Fruit fly (Drosophila melanogaster) whole organism, embryonic: ENCODE measurements around the gene CG43165.

Experiments
- Adf1 ChIP-seq: fragments of 200-800 bp; sonication (Bioruptor generic); IDR thresholded peaks from 2 replicates; pipeline ENCODE4 v1.3.6; 2022; ENCODE audit warnings: missing biosample characterization, missing genetic modification characterization
- Atf6 ChIP-seq: fragments of 200-800 bp; sonication (Bioruptor generic); IDR thresholded peaks from 2 replicates; pipeline ENCODE4 v1.3.6; 2022; ENCODE audit warnings: missing biosample characterization, missing genetic modification characterization
- CG10543 ChIP-seq: fragments of 200-800 bp; sonication (Bioruptor generic); optimal IDR thresholded peaks from 3 replicates; lab custom pipeline; 2017; ENCODE audit warnings: missing biosample characterization, mild to moderate bottlenecking, missing genetic modification characterization, moderate library complexity
- CG11504 ChIP-seq: fragments of 200-800 bp; sonication (Bioruptor generic); optimal IDR thresholded peaks from 3 replicates; lab custom pipeline; 2019; ENCODE audit warnings: missing biosample characterization, mild to moderate bottlenecking, missing genetic modification characterization, moderate library complexity
- CG11695 ChIP-seq: fragments of 200-800 bp; sonication (Bioruptor generic); IDR thresholded peaks from 3 replicates; pipeline ENCODE4 v1.3.6; 2022; ENCODE audit warnings: missing biosample characterization, missing genetic modification characterization
- CG12769 ChIP-seq: fragments of 200-800 bp; sonication (Bioruptor generic); optimal IDR thresholded peaks from 2 replicates; lab custom pipeline; 2019; ENCODE audit warnings: missing biosample characterization, mild to moderate bottlenecking, missing genetic modification characterization, moderate library complexity
- CG14050 ChIP-seq: fragments of 200-800 bp; sonication (Bioruptor generic); IDR thresholded peaks from 3 replicates; pipeline ENCODE4 v1.3.6; 2022; ENCODE audit warnings: missing biosample characterization, missing genetic modification characterization
- CG15514 ChIP-seq: fragments of 200-800 bp; sonication (Bioruptor generic); optimal IDR thresholded peaks from 3 replicates; lab custom pipeline; 2017; ENCODE audit warnings: missing biosample characterization, missing genetic modification characterization, mild to moderate bottlenecking, moderate library complexity, missing genetic modification reagents
- CG2120 ChIP-seq: fragments of 200-800 bp; sonication (Bioruptor generic); optimal IDR thresholded peaks from 3 replicates; lab custom pipeline; 2016; ENCODE audit warnings: missing biosample characterization, missing genetic modification characterization
- CG2678 ChIP-seq: fragments of 200-800 bp; sonication (Bioruptor generic); optimal IDR thresholded peaks from 3 replicates; lab custom pipeline; 2019; ENCODE audit warnings: missing biosample characterization, mild to moderate bottlenecking, missing genetic modification characterization, moderate library complexity
- CG31365 ChIP-seq: fragments of 200-800 bp; sonication (Bioruptor generic); optimal IDR thresholded peaks from 2 replicates; lab custom pipeline; 2018; ENCODE audit warnings: missing biosample characterization, mild to moderate bottlenecking, missing genetic modification characterization
- CG34376 ChIP-seq: fragments of 200-800 bp; sonication (Bioruptor generic); optimal IDR thresholded peaks from 2 replicates; lab custom pipeline; 2018; ENCODE audit warnings: missing biosample characterization, mild to moderate bottlenecking, missing genetic modification characterization
- CG8388 ChIP-seq: fragments of 200-800 bp; sonication (Bioruptor generic); optimal IDR thresholded peaks from 2 replicates; lab custom pipeline; 2019; ENCODE audit warnings: missing biosample characterization, mild to moderate bottlenecking, missing genetic modification characterization, moderate library complexity
- Deaf1 ChIP-seq: fragments of 200-800 bp; optimal IDR thresholded peaks from 3 replicates; lab custom pipeline; 2019; ENCODE audit warnings: missing biosample characterization, mild to moderate bottlenecking, missing genetic modification characterization, moderate library complexity
- Dll ChIP-seq: fragments of 200-800 bp; sonication (Bioruptor generic); IDR thresholded peaks from 4 replicates; pipeline ENCODE4 v1.3.6; 2022; ENCODE audit warnings: missing biosample characterization, missing genetic modification characterization; ENCODE audit not compliant: partially characterized antibody
- Drgx ChIP-seq: fragments of 200-800 bp; sonication (Bioruptor generic); IDR thresholded peaks from 2 replicates; pipeline ENCODE4 v1.3.6; 2022; ENCODE audit warnings: missing biosample characterization, missing genetic modification characterization
- Hmx ChIP-seq: fragments of 200-800 bp; sonication (Bioruptor generic); optimal IDR thresholded peaks from 2 replicates; lab custom pipeline; 2016; ENCODE audit warnings: missing biosample characterization, missing genetic modification characterization
- Hr51 ChIP-seq, 2 experiments: fragments of 200-800 bp; sonication (Bioruptor generic); optimal IDR thresholded peaks; 2 replicates in 1 of 2; 3 replicates in 1 of 2; lab custom pipeline; 2016 to 2018; ENCODE audit warnings: missing biosample characterization in 2 of 2, missing genetic modification characterization in 2 of 2, mild to moderate bottlenecking in 1 of 2, moderate library complexity in 1 of 2
- Max ChIP-seq: fragments of 200-800 bp; sonication (Bioruptor generic); optimal IDR thresholded peaks from 2 replicates; lab custom pipeline; 2016; ENCODE audit warnings: missing biosample characterization, mild to moderate bottlenecking, missing genetic modification characterization
- Med ChIP-seq: fragments of 200-800 bp; sonication (Bioruptor generic); peaks from one replicate; lab custom pipeline; 2016; ENCODE audit warnings: missing biosample characterization, missing genetic modification characterization, mild to moderate bottlenecking, inconsistent platforms, moderate library complexity
- Mrtf ChIP-seq: fragments of 200-800 bp; sonication (Bioruptor generic); IDR thresholded peaks from 3 replicates; pipeline ENCODE4 v1.3.6; 2022; ENCODE audit warnings: missing biosample characterization, missing genetic modification characterization
- Ptx1 ChIP-seq: fragments of 200-800 bp; sonication (Bioruptor generic); IDR thresholded peaks from 2 replicates; pipeline ENCODE4 v1.3.6; 2022; ENCODE audit warnings: missing biosample characterization, missing genetic modification characterization
- Ravus ChIP-seq: fragments of 200-800 bp; sonication (Bioruptor generic); IDR thresholded peaks from 2 replicates; pipeline ENCODE4 v1.3.6; 2022; ENCODE audit warnings: missing biosample characterization, missing genetic modification characterization
- Rfx ChIP-seq: fragments of 200-800 bp; sonication (Bioruptor generic); IDR thresholded peaks from 2 replicates; pipeline ENCODE4 v1.3.6; 2022; ENCODE audit warnings: missing biosample characterization, missing genetic modification characterization
- Xrp1 ChIP-seq: fragments of 200-800 bp; sonication (Bioruptor generic); IDR thresholded peaks from 2 replicates; pipeline ENCODE4 v1.3.6; 2022; ENCODE audit warnings: missing biosample characterization, missing genetic modification characterization
- al ChIP-seq: fragments of 200-800 bp; sonication (Bioruptor generic); IDR thresholded peaks from 2 replicates; pipeline ENCODE4 v1.3.6; 2022; ENCODE audit warnings: missing biosample characterization, missing genetic modification characterization
- corto ChIP-seq: fragments of 200-800 bp; sonication (Bioruptor generic); optimal IDR thresholded peaks from 2 replicates; lab custom pipeline; 2016; ENCODE audit warnings: missing biosample characterization, mild to moderate bottlenecking, missing genetic modification characterization, moderate library complexity
- cwo ChIP-seq: fragments of 200-800 bp; sonication (Bioruptor generic); optimal IDR thresholded peaks from 3 replicates; lab custom pipeline; 2017; ENCODE audit warnings: missing biosample characterization, missing genetic modification characterization, mild to moderate bottlenecking, moderate library complexity, missing genetic modification reagents
- fd3F ChIP-seq: fragments of 200-800 bp; sonication (Bioruptor generic); optimal IDR thresholded peaks from 2 replicates; lab custom pipeline; 2018; ENCODE audit warnings: missing biosample characterization, mild to moderate bottlenecking, missing genetic modification characterization, moderate library complexity
- ind ChIP-seq: fragments of 200-800 bp; sonication (Bioruptor generic); optimal IDR thresholded peaks from 3 replicates; lab custom pipeline; 2016; ENCODE audit warnings: missing biosample characterization, missing genetic modification characterization
- lilli ChIP-seq: fragments of 200-800 bp; sonication (Bioruptor generic); optimal IDR thresholded peaks from 3 replicates; lab custom pipeline; 2016; ENCODE audit warnings: missing biosample characterization, missing genetic modification characterization
- lmd ChIP-seq: fragments of 200-800 bp; sonication (Bioruptor generic); IDR thresholded peaks from 2 replicates; pipeline ENCODE4 v1.3.6; 2022; ENCODE audit warnings: missing biosample characterization, missing genetic modification characterization
- lola ChIP-seq, 3 experiments: fragments of >200 bp in 2 of 3; fragments of 200-800 bp in 1 of 3; sonication (Bioruptor generic) in 1 of 3; optimal IDR thresholded peaks; 2 replicates each; lab custom pipeline; 2017 to 2019; ENCODE audit warnings: missing biosample characterization in 3 of 3, missing genetic modification characterization in 3 of 3, mild to moderate bottlenecking in 1 of 3, moderate library complexity in 1 of 3
- maf-S ChIP-seq: fragments of 200-800 bp; sonication (Bioruptor generic); optimal IDR thresholded peaks from 2 replicates; lab custom pipeline; 2016; ENCODE audit warnings: missing biosample characterization, missing genetic modification characterization
- mirr ChIP-seq: fragments of 200-800 bp; sonication (Bioruptor generic); optimal IDR thresholded peaks from 3 replicates; lab custom pipeline; 2018; ENCODE audit warnings: missing biosample characterization, mild to moderate bottlenecking, missing genetic modification characterization
- nerfin-2 ChIP-seq: fragments of 200-800 bp; sonication (Bioruptor generic); IDR thresholded peaks from 2 replicates; pipeline ENCODE4 v1.3.6; 2022; ENCODE audit warnings: missing biosample characterization, missing genetic modification characterization; ENCODE audit not compliant: partially characterized antibody
- nom ChIP-seq: fragments of 200-800 bp; sonication (Bioruptor generic); optimal IDR thresholded peaks from 2 replicates; lab custom pipeline; 2017; ENCODE audit warnings: missing biosample characterization, missing genetic modification characterization, mild to moderate bottlenecking, moderate library complexity, missing genetic modification reagents
- oc ChIP-seq: fragments of 200-800 bp; sonication (Bioruptor generic); optimal IDR thresholded peaks from 2 replicates; lab custom pipeline; 2018; ENCODE audit warnings: missing biosample characterization, mild to moderate bottlenecking, missing genetic modification characterization, moderate library complexity
- prd ChIP-seq, 3 experiments: fragments of >200 bp in 2 of 3; fragments of 200-800 bp in 1 of 3; sonication (Bioruptor generic) in 1 of 3; optimal IDR thresholded peaks in 2 of 3; IDR thresholded peaks in 1 of 3; 2 replicates in 2 of 3; 3 replicates in 1 of 3; pipeline versions ENCODE4 v1.3.6 to Lab custom; 2017 to 2022; ENCODE audit warnings: missing biosample characterization in 1 of 3, missing genetic modification characterization in 1 of 3
- row ChIP-seq: fragments of 200-800 bp; sonication (Bioruptor generic); IDR thresholded peaks from 3 replicates; pipeline ENCODE4 v1.3.6; 2022; ENCODE audit warnings: missing biosample characterization, missing genetic modification characterization
- slbo ChIP-seq: fragments of 200-800 bp; sonication (Bioruptor generic); IDR thresholded peaks from 2 replicates; pipeline ENCODE4 v1.3.6; 2022; ENCODE audit warnings: missing biosample characterization, missing genetic modification characterization
- sob ChIP-seq: fragments of 200-800 bp; sonication (Bioruptor generic); IDR thresholded peaks from 2 replicates; pipeline ENCODE4 v1.3.6; 2022; ENCODE audit warnings: missing biosample characterization, missing genetic modification characterization
- sug ChIP-seq: fragments of 200-800 bp; optimal IDR thresholded peaks from 2 replicates; lab custom pipeline; 2019; ENCODE audit warnings: missing biosample characterization, mild to moderate bottlenecking, missing genetic modification characterization, moderate library complexity
- tio ChIP-seq: fragments of 200-800 bp; sonication (Bioruptor generic); optimal IDR thresholded peaks from 2 replicates; lab custom pipeline; 2017; ENCODE audit warnings: missing biosample characterization, missing genetic modification characterization, inconsistent platforms
- vnd ChIP-seq: fragments of 200-800 bp; sonication (Bioruptor generic); IDR thresholded peaks from 3 replicates; pipeline ENCODE4 v1.3.6; 2022; ENCODE audit warnings: missing biosample characterization, missing genetic modification characterization; ENCODE audit not compliant: partially characterized antibody
- wor ChIP-seq: fragments of 200-800 bp; sonication (Bioruptor generic); IDR thresholded peaks from 2 replicates; pipeline ENCODE4 v1.3.6; 2022; ENCODE audit warnings: missing biosample characterization, missing genetic modification characterization

Gene CG43165

dm6 chr2L:3711665-3712064, 16.8 kb upstream of the CG43165 start, which contains the start of gene cutlet (continued):
- TF ChIP-seq CG11504 (tag; lab: Kevin White, UChicago) (no peak), al (GFP tag; lab: Robert Waterston, UW) (no peak), CG8388 (GFP tag; lab: Kevin White, UChicago) (no peak), Xrp1 (GFP tag; lab: Robert Waterston, UW) (no peak), Mrtf (GFP tag; lab: Robert Waterston, UW) (no peak), Dll (GFP tag; lab: Robert Waterston, UW) (peak; percentile 23; the same call in 1 of the 4 replicates)

DNA sequence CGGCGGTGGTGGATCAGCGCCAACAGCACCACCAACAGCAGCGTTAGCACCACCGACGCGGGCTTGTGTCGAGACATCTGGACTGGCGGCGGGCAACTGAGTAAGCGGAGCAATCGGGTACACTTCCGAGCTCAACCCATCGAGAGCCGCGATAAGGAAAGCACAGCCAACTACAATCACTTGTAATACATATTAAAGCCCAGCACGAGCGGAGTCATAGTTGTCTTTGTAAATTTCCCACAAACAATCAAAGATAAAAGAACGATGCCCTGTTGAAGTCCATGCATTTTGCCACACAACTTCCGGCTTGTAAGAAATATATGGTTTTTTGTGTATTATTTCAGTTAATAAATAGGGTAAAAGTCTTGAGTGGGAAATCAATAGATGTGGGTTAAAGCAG, 12.1 kb upstream of the CG43165 start, which contains the start of gene CG31777:
Gene CG31777, minus strand, starts transcription at position 101 of the 400 bp plus-strand sequence.
- TF ChIP-seq lmd (GFP tag; lab: Robert Waterston, UW) (no peak), CG11695 (GFP tag; lab: Robert Waterston, UW) (no peak), Deaf1 (tag; lab: Kevin White, UChicago) (peak; percentile 34), CG14050 (no peak), CG31365 (no peak), ind (GFP tag; lab: Kevin White, UChicago) (no peak), fd3F (GFP tag; lab: Kevin White, UChicago) (no peak), vnd (0 out of 3 replicates have a peak, but pooled peaks have one; percentile 8), oc (no peak), Max (GFP tag; lab: Kevin White, UChicago) (no peak), mirr (no peak)
- TF ChIP-seq, all 482 proteins: peak for 2

DNA sequence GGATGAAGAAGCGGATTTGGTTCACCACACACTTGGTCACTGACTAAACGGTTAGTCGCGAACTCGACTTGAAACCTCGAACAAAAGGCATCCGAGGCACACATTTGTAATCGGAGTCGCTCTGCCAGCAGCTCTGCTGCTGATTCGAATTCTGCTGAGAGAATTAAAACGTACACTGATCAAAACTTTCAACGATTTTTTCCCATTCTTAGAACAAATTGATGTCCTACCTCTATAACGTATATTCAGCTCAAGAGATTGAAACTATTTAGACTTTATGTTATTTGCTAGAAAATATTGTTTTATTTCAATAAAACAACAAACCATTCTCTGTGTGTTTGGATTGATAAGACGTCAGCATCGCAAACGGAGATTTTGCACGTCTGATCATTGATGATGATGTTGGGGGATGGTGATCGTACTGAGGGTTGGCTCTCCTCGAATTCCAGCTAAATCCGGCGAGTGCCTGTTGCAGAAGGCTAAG, 10.7 kb upstream of the CG43165 start, which contains the start of gene CG31778:
Gene CG31778, minus strand, starts transcription at position 51 of the 484 bp plus-strand sequence.
- TF ChIP-seq Ravus (GFP tag; lab: Robert Waterston, UW) (no peak), lola (GFP tag; optimal IDR thresholded peaks at IDR 0.05; lab: Kevin White, UChicago) (no peak), Drgx (GFP tag; lab: Robert Waterston, UW) (peak; percentile 71), CG10543 (GFP tag; lab: Kevin White, UChicago) (peak; percentile 0), Hr51 (GFP tag; optimal IDR thresholded peaks at IDR 0.05; lab: Kevin White, UChicago) (peak in 1 of 2 experiments; percentile 4), lilli (GFP tag; lab: Kevin White, UChicago) (peak; percentile 10), prd (optimal IDR thresholded peaks at IDR 0.05; lab: Kevin White, UChicago) (no peak), prd (GFP tag; IDR thresholded peaks at IDR 0.05; lab: Robert Waterston, UW) (0 out of 3 replicates have a peak, but pooled peaks have one; percentile 11), corto (GFP tag; lab: Kevin White, UChicago) (peak; percentile 49), CG2678 (tag; lab: Kevin White, UChicago) (peak; percentile 41), nom (GFP tag; lab: Kevin White, UChicago) (peak; percentile 68), slbo (GFP tag; lab: Robert Waterston, UW) (peak; percentile 30; the same call in 1 of the 2 replicates), wor (GFP tag; lab: Robert Waterston, UW) (no peak), CG15514 (GFP tag; lab: Kevin White, UChicago) (peak; percentile 5), Hmx (no peak), Rfx (GFP tag; lab: Robert Waterston, UW) (peak; percentile 62), CG34376 (GFP tag; lab: Kevin White, UChicago) (peak; percentile 55), cwo (GFP tag; lab: Kevin White, UChicago) (peak; percentile 25), sob (GFP tag; lab: Robert Waterston, UW) (0 out of 2 replicates have a peak, but pooled peaks have one; percentile 15), nerfin-2 (GFP tag; lab: Robert Waterston, UW) (no peak), CG2120 (GFP tag; lab: Kevin White, UChicago) (peak; percentile 56), CG12769 (peak; percentile 35), maf-S (no peak), sug (tag; lab: Kevin White, UChicago) (peak; percentile 20), Atf6 (peak; percentile 44; the same call in 1 of the 2 replicates), Ptx1 (peak; percentile 35; the same call in 1 of the 2 replicates), Med (GFP tag; lab: Kevin White, UChicago) (peak; percentile 72), row (GFP tag; lab: Robert Waterston, UW) (peak; percentile 59), tio (GFP tag; lab: Kevin White, UChicago) (no peak), Adf1 (GFP tag; lab: Robert Waterston, UW) (peak; percentile 47; the same call in 1 of the 2 replicates)
